Fruit fly (Drosophila melanogaster) whole organism, adult: ENCODE measurements around the gene CG15879.

Experiments used
- CG11617 ChIP-seq: fragments of 200-800 bp; sonication (Bioruptor generic); optimal IDR thresholded peaks from 2 replicates; lab custom pipeline; 2017; ENCODE audit warnings: mild to moderate bottlenecking, missing biosample characterization, missing genetic modification reagents, missing genetic modification characterization
- CG12768 ChIP-seq: fragments of 200-800 bp; sonication (Bioruptor generic); optimal IDR thresholded peaks from 2 replicates; lab custom pipeline; 2017; ENCODE audit warnings: missing biosample characterization, missing genetic modification characterization, mild to moderate bottlenecking, moderate library complexity, missing genetic modification reagents
- CG14711 ChIP-seq: fragments of 200-800 bp; sonication (Bioruptor generic); optimal IDR thresholded peaks from 2 replicates; lab custom pipeline; 2018; ENCODE audit warnings: missing biosample characterization, mild to moderate bottlenecking, missing genetic modification characterization, moderate library complexity
- CG1620 ChIP-seq: fragments of 200-800 bp; sonication (Bioruptor generic); optimal IDR thresholded peaks from 2 replicates; lab custom pipeline; 2016; ENCODE audit warnings: missing biosample characterization, missing genetic modification characterization
- CG33017 ChIP-seq: fragments of 200-800 bp; sonication (Bioruptor generic); optimal IDR thresholded peaks from 2 replicates; lab custom pipeline; 2018; ENCODE audit warnings: missing biosample characterization, mild to moderate bottlenecking, missing genetic modification characterization, moderate library complexity
- CG5204 ChIP-seq: fragments of 200-800 bp; sonication (Bioruptor generic); optimal IDR thresholded peaks from 2 replicates; lab custom pipeline; 2016; ENCODE audit warnings: missing biosample characterization, missing genetic modification characterization
- CG7045 ChIP-seq: fragments of 200-800 bp; sonication (Bioruptor generic); optimal IDR thresholded peaks from 2 replicates; lab custom pipeline; 2017; ENCODE audit warnings: missing biosample characterization, mild to moderate bottlenecking, missing genetic modification characterization
- CG7101 ChIP-seq: fragments of 200-800 bp; sonication (Bioruptor generic); optimal IDR thresholded peaks from 2 replicates; lab custom pipeline; 2018; ENCODE audit warnings: missing biosample characterization, mild to moderate bottlenecking, missing genetic modification characterization, moderate library complexity
- Clk ChIP-seq: fragments of 200-800 bp; sonication (Bioruptor generic); optimal IDR thresholded peaks from 2 replicates; lab custom pipeline; 2017; ENCODE audit warnings: missing biosample characterization, missing genetic modification characterization
- Crg-1 ChIP-seq: fragments of 200-800 bp; sonication (Bioruptor generic); optimal IDR thresholded peaks from 2 replicates; lab custom pipeline; 2016; ENCODE audit warnings: missing biosample characterization, missing genetic modification characterization
- Hr96 ChIP-seq: fragments of 200-800 bp; sonication (Bioruptor generic); optimal IDR thresholded peaks from 2 replicates; lab custom pipeline; 2016; ENCODE audit warnings: missing biosample characterization, missing genetic modification characterization
- Mnt ChIP-seq: fragments of 200-800 bp; sonication (Bioruptor generic); optimal IDR thresholded peaks from 2 replicates; lab custom pipeline; 2016; ENCODE audit warnings: missing biosample characterization, mild to moderate bottlenecking, missing genetic modification characterization
- bab1 ChIP-seq: fragments of 200-800 bp; sonication (Bioruptor generic); optimal IDR thresholded peaks from 3 replicates; lab custom pipeline; 2019; ENCODE audit warnings: missing biosample characterization, mild to moderate bottlenecking, missing genetic modification characterization, moderate library complexity
- cic ChIP-seq: fragments of 200-800 bp; sonication (Bioruptor generic); optimal IDR thresholded peaks from 2 replicates; lab custom pipeline; 2017; ENCODE audit warnings: missing biosample characterization, mild to moderate bottlenecking, missing genetic modification characterization, moderate library complexity
- cnc ChIP-seq, 2 experiments: fragments of >200 bp; optimal IDR thresholded peaks; 2 replicates each; lab custom pipeline; 2017
- kay ChIP-seq: fragments of 200-800 bp; sonication (Bioruptor generic); peaks from one replicate; lab custom pipeline; 2016; ENCODE audit warnings: missing biosample characterization, missing genetic modification characterization, borderline replicate concordance
- ovo ChIP-seq: fragments of 200-800 bp; sonication (Bioruptor generic); optimal IDR thresholded peaks from 2 replicates; lab custom pipeline; 2016; ENCODE audit warnings: missing biosample characterization, missing genetic modification characterization
- pad ChIP-seq: fragments of 200-800 bp; sonication (Bioruptor generic); optimal IDR thresholded peaks from 3 replicates; lab custom pipeline; 2017; ENCODE audit warnings: missing biosample characterization, missing genetic modification characterization, mild to moderate bottlenecking, moderate library complexity, missing genetic modification reagents
- tj ChIP-seq: fragments of 200-800 bp; sonication (Bioruptor generic); optimal IDR thresholded peaks from 3 replicates; lab custom pipeline; 2017; ENCODE audit warnings: missing biosample characterization, mild to moderate bottlenecking, missing genetic modification characterization, moderate library complexity
- toe ChIP-seq: fragments of 200-800 bp; sonication (Bioruptor generic); optimal IDR thresholded peaks from 2 replicates; lab custom pipeline; 2016; ENCODE audit warnings: missing biosample characterization, missing genetic modification characterization

The CG15879 gene

DNA sequence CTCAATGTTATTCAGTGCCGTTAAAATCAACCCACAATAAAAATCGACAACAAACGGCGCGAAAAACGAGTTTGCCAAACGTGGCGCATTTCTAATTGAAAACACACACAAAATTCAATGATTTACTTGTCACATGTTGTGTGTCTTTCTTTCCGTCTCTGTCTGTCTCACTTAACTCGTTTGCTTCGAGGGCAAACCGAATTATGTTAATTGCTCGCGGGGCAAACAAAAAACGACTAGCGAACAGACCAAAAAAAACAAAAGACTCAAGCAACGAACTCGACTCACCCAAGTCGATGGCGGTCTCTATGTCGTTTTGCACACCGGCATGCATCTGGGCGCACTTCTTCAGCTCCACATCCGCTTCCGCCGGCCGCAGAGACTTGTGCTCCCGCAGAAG lies 9.1 kb downstream of the CG15879 start:
- TF ChIP-seq Mnt (GFP tag; lab: Kevin White, UChicago) (no peak), Clk (GFP tag; lab: Kevin White, UChicago) (no peak), CG12768 (GFP tag; lab: Kevin White, UChicago) (no peak), pad (GFP tag; lab: Kevin White, UChicago) (no peak), CG14711 (no peak), CG11617 (GFP tag; lab: Kevin White, UChicago) (no peak), Hr96 (no peak), CG7101 (tag; lab: Kevin White, UChicago) (no peak), toe (no peak), CG33017 (tag; lab: Kevin White, UChicago) (no peak), Crg-1 (GFP tag; lab: Kevin White, UChicago) (no peak), cnc (optimal IDR thresholded peaks at IDR 0.05; lab: Kevin White, UChicago) (no peak), tj (GFP tag; lab: Kevin White, UChicago) (no peak)

DNA sequence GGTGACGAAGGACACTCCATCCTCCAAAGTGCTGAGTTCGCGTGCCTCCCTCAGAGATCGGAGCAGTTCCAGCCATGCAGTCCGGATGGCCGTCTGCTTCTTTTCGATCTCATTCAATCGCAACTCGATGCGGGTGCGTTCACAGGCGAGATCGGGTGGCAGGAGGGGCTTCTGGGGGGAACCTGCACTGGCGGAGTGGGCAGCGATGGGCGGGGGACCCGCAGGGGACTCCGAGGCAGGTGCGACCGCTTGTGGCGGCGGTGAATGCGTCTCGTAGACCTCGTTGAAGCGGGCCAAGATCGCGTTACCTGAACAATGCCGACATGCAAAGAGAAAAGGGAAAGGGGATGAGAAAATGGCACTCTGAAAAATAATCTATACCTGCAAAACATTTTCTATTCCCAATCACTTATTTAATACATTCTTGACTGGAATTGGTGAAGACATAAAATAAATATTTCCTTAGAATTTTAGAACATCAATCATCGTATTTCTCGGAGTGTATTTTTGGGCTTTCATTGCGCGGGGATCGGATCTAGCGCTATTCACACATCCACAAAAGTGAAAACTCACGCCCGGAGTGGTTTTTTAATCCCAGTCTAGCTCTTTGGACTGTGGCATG lies 10.1 kb downstream of the CG15879 start:
- TF ChIP-seq Hr96 = no peak
- TF ChIP-seq tj (GFP tag; lab: Kevin White, UChicago) = no peak
- TF ChIP-seq Clk (GFP tag; lab: Kevin White, UChicago) = no peak
- TF ChIP-seq cnc (optimal IDR thresholded peaks at IDR 0.05; lab: Kevin White, UChicago) = no peak
- no peak for TF ChIP-seq CG5204 (GFP tag; lab: Kevin White, UChicago)
- no peak for TF ChIP-seq kay
- no peak for TF ChIP-seq CG7045
- no peak for TF ChIP-seq cic (GFP tag; lab: Kevin White, UChicago)
- TF ChIP-seq CG7101 (tag; lab: Kevin White, UChicago) = no peak
- no peak for TF ChIP-seq pad (GFP tag; lab: Kevin White, UChicago)
- TF ChIP-seq Mnt (GFP tag; lab: Kevin White, UChicago) = no peak

DNA sequence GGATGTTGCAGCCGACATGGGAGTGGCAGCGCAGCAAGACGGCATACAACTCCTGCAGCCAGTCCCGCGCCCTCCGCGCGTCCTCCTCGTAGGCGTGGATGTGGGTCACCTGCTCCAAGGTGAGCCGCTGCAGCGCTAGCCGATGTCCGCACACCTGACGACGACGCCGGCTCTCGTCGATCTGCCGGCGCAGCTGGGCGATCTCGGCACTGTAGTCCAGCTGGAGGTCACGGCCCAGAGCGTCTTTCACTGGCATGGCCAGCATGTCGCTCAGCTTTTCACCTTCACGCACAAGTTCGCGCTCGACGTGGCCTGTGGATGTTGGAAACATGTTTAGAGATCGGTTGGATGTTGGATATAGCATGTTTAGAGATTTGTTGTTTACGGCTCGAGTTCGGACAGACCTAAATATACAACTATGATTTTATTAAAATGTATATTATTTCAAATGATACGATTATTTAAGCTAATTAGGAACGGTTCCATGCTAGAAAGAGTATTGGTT lies 11.4 kb downstream of the CG15879 start:
- no peak for TF ChIP-seq CG7101 (tag; lab: Kevin White, UChicago)
- TF ChIP-seq kay = peak; percentile 32
- no peak for TF ChIP-seq pad (GFP tag; lab: Kevin White, UChicago)
- TF ChIP-seq tj (GFP tag; lab: Kevin White, UChicago) = no peak

DNA sequence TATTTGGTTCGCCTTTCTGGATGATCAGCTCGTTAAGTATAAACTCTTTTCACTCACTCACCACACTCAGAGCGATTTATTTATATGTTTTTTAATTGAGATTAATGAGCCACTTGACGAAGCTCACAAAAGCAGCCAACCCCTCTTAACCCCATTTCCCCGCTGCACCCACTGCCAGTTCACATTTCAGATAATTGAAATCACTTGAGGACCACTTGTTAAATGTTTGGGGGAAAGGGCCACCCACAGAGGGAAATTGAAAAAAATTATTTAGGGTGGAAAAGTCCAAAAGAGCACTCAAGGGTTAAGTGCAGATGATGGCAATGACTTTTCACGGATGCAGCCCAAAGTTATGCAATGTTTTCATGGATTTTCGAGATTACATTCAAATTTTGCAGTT lies 16.2 kb downstream of the CG15879 start:
- TF ChIP-seq Crg-1 (GFP tag; lab: Kevin White, UChicago) (no peak), pad (GFP tag; lab: Kevin White, UChicago) (no peak), CG5204 (GFP tag; lab: Kevin White, UChicago) (no peak), Clk (GFP tag; lab: Kevin White, UChicago) (no peak), tj (GFP tag; lab: Kevin White, UChicago) (no peak), CG14711 (no peak), bab1 (no peak), CG7101 (tag; lab: Kevin White, UChicago) (no peak), Hr96 (no peak), CG33017 (tag; lab: Kevin White, UChicago) (no peak), kay (no peak), cnc (optimal IDR thresholded peaks at IDR 0.05; lab: Kevin White, UChicago) (no peak), CG12768 (GFP tag; lab: Kevin White, UChicago) (no peak), ovo (no peak), toe (no peak), CG7045 (no peak), cic (GFP tag; lab: Kevin White, UChicago) (no peak), Mnt (GFP tag; lab: Kevin White, UChicago) (no peak)

DNA sequence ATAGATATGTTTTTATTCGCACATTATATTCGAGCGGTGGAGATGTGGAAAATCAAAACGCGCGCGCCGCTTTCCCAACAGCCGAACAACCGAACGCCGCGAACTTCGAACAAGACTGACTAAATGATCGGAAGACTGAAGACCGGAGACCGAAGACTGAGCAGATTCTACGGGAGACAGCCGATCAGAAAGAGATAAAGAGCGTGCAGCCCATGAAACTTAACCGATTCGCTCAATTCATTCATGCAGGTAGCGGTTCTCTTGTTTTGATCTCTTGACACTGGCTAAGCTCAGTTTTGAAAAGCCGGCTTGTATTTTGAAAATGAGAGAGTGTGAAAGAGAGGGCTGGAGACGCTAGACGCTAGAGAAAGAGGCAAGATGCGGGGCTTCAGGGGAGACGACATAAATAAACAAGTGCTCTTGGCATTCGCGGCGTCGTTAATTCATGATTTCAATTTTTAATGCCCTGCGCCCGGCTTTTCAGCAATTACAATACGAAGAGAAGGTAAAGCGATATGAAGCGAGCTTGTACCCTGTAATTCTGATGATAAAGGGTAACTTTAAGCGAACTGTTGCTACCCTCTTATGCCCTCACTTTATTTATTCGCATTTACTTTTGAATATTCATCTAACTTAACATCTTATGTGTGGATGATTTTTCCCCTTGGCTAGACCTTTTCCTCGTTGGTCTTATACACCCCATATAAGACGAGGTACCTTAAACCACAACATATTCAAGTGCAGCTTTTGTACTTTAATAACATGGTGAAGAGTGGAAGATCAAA lies 17.1 kb downstream of the CG15879 start, which contains the start of gene zormin:
Gene zormin (minus strand): TSS at position 113 of the 785 bp plus-strand sequence.
- peak; percentile 18 for TF ChIP-seq bab1
- TF ChIP-seq kay = peak; percentile 14
- TF ChIP-seq Mnt (GFP tag; lab: Kevin White, UChicago) = no peak

DNA sequence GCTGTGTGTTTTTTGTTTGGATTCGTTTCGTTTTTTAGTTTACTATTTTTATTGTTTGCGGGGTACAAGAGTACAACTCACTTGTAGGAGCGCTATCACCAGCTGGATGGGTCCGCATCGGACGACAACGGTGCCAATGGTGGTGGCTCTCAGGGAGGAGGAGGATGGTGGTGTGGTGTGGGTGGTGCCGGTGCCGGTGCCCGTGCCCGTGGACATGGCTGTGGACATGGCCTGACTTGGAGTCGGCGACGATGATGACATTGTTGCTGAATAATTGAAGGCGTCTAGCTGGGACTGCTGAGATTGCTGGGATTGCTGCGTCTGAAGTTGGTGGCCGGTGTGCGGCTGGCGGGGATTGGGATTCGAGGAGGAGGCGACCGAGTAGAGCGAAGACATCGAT lies 19.2 kb downstream of the CG15879 start:
- TF ChIP-seq tj (GFP tag; lab: Kevin White, UChicago) (no peak), CG11617 (GFP tag; lab: Kevin White, UChicago) (no peak), Mnt (GFP tag; lab: Kevin White, UChicago) (no peak), CG12768 (GFP tag; lab: Kevin White, UChicago) (no peak), ovo (no peak), CG7101 (tag; lab: Kevin White, UChicago) (no peak), CG7045 (no peak), bab1 (no peak), cnc (optimal IDR thresholded peaks at IDR 0.05; lab: Kevin White, UChicago) (no peak), cic (GFP tag; lab: Kevin White, UChicago) (no peak), CG33017 (tag; lab: Kevin White, UChicago) (no peak), CG1620 (GFP tag; lab: Kevin White, UChicago) (no peak), Hr96 (no peak), Crg-1 (GFP tag; lab: Kevin White, UChicago) (no peak), CG14711 (no peak), CG5204 (GFP tag; lab: Kevin White, UChicago) (no peak), Clk (GFP tag; lab: Kevin White, UChicago) (no peak), kay (no peak), toe (no peak)
